Fruit fly (Drosophila melanogaster): Measurements from ENCODE around the gene Rbp4.

DNA sequence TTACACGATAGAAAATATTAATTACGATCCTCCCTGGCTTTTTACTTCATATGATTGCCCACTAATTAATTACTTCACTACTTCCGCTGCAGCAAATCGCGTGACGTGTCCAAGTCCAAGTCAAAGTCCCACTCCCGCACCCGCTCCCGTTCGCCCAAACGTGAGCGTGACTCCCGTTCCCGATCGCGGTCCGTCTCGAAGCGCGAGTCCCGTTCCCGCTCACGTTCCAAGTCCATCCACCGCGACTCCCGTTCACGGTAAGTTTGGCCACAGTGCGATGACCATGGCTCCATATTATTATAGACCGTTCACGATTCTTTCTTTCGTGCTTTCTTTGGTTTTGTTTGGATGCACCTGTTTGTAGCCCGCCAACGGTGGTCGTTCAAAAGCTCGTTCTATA, 9.8 kb upstream of the Rbp4 start:
- no peak for TF ChIP-seq EcR (GFP tag; optimal IDR thresholded peaks at IDR 0.05)
- TF ChIP-seq CG4496 (GFP tag; IDR thresholded peaks at IDR 0.05), result no peak
- no peak for TF ChIP-seq CG14655 (GFP tag; optimal IDR thresholded peaks at IDR 0.05)
- no peak for TF ChIP-seq fd96Ca (GFP tag; IDR thresholded peaks at IDR 0.05)

All from whole organism, pupa.